Worm (Caenorhabditis elegans): ENCODE results near the gene ttr-51.

- no peak for TF ChIP-seq unc-62 (GFP tag; optimal IDR thresholded peaks at IDR 0.05)
- no peak for TF ChIP-seq ztf-11 (tag; optimal IDR thresholded peaks at IDR 0.05)
- TF ChIP-seq lin-11 (tag; optimal IDR thresholded peaks at IDR 0.05): no peak
- TF ChIP-seq Y55F3AM.14 (GFP tag; optimal IDR thresholded peaks at IDR 0.05): no peak
- no peak for TF ChIP-seq lin-13 (GFP tag; optimal IDR thresholded peaks at IDR 0.05)
- TF ChIP-seq mdl-1 (tag; optimal IDR thresholded peaks at IDR 0.05): no peak
- no peak for TF ChIP-seq nhr-25 (tag; optimal IDR thresholded peaks at IDR 0.05)
- no peak for TF ChIP-seq dmd-4 (tag; optimal IDR thresholded peaks at IDR 0.05)
- no peak for TF ChIP-seq aly-2 (tag; optimal IDR thresholded peaks at IDR 0.05)
- no peak for TF ChIP-seq fos-1 (tag; optimal IDR thresholded peaks at IDR 0.05)
- TF ChIP-seq ceh-16 (tag; optimal IDR thresholded peaks at IDR 0.05): no peak
Observed at ce11 chrIV:13220594-13220993, 31.5 kb downstream of the ttr-51 start.

All from whole organism, L2 larva.